Worm (Caenorhabditis elegans): Measurements from ENCODE around the gene B0222.15.

Gene B0222.15

ce11 chrV:9108219-9108618, 48.4 kb downstream of the B0222.15 start, which contains the start of gene F21C10.18 (continued):
- no peak for TF ChIP-seq nhr-76 (tag; optimal IDR thresholded peaks at IDR 0.05)

Measured in whole organism, L4 larva.